Worm (Caenorhabditis elegans) whole organism, L1 larva: ENCODE data around the gene paf-2.

Experiments
- aly-2 ChIP-seq: fragments of 150-350 bp; optimal IDR thresholded peaks from 2 replicates; lab custom pipeline; 2014; ENCODE audit warnings: missing biosample characterization, missing genetic modification characterization
- ceh-63 ChIP-seq: fragments of 200-800 bp; sonication (Bioruptor generic); optimal IDR thresholded peaks from 2 replicates; lab custom pipeline; 2018; ENCODE audit warnings: mild to moderate bottlenecking, missing genetic modification characterization, missing compliant biosample characterization
- irx-1 ChIP-seq: sonication (generic microtip); optimal IDR thresholded peaks from 2 replicates; lab custom pipeline; 2016; ENCODE audit warnings: missing genetic modification characterization, missing compliant biosample characterization
- lin-35 ChIP-seq, 2 experiments: fragments of 150-350 bp; optimal IDR thresholded peaks; 2 replicates each; lab custom pipeline; 2014; ENCODE audit warnings: missing biosample characterization in 2 of 2, missing genetic modification characterization in 2 of 2, missing genetic modification reagents in 2 of 2
- lin-39 ChIP-seq: fragments of 150-350 bp; optimal IDR thresholded peaks from 2 replicates; lab custom pipeline; 2014; ENCODE audit warnings: missing biosample characterization, missing genetic modification reagents, missing genetic modification characterization
- lsy-2 ChIP-seq, 2 experiments: fragments of 150-350 bp; optimal IDR thresholded peaks; 2 replicates each; lab custom pipeline; 2014; ENCODE audit warnings: missing biosample characterization in 2 of 2, missing genetic modification characterization in 2 of 2
- mdl-1 ChIP-seq, 2 experiments: fragments of 150-350 bp; optimal IDR thresholded peaks; 2 replicates each; lab custom pipeline; 2014 to 2017; ENCODE audit warnings: missing biosample characterization in 2 of 2, missing genetic modification characterization in 2 of 2, inconsistent platforms in 1 of 2
- nhr-11 ChIP-seq: fragments of 150-350 bp; optimal IDR thresholded peaks from 2 replicates; lab custom pipeline; 2014; ENCODE audit warnings: missing biosample characterization, missing genetic modification characterization
- nhr-237 ChIP-seq: fragments of 150-350 bp; optimal IDR thresholded peaks from 2 replicates; lab custom pipeline; 2014; ENCODE audit warnings: missing biosample characterization, missing genetic modification characterization
- nhr-90 ChIP-seq: sonication (generic microtip); optimal IDR thresholded peaks from 2 replicates; lab custom pipeline; 2016; ENCODE audit warnings: mild to moderate bottlenecking, missing genetic modification characterization, missing compliant biosample characterization; ENCODE audit not compliant: poor library complexity
- pqm-1 ChIP-seq: sonication (generic microtip); optimal IDR thresholded peaks from 3 replicates; lab custom pipeline; 2017; ENCODE audit warnings: missing biosample characterization, missing genetic modification characterization
- rnt-1 ChIP-seq: sonication (generic microtip); optimal IDR thresholded peaks from 2 replicates; lab custom pipeline; 2016; ENCODE audit warnings: mild to moderate bottlenecking, missing genetic modification characterization, moderate library complexity, missing compliant biosample characterization
- unc-86 ChIP-seq: sonication (generic microtip); optimal IDR thresholded peaks from 2 replicates; lab custom pipeline; 2016; ENCODE audit warnings: missing genetic modification characterization, missing compliant biosample characterization

DNA sequence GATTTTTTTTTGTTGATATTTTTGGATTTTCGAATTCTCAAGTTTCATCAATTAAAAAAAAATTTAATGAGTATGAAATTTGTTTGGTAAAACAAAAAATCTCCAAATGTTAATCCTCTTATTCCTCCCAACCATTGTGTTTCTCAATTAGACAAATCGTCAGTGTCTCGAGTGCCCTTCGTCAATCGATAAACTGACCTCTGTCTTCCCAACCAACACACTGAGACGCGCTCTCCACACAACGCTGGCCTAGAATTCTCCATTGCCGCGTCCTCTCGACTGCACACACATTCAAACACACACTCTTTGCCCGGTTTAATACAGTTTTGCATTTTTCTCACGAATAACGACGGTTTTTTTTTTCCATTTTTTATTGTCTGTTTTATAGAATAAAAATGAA is 42.8 kb downstream of the paf-2 start, which contains the start of gene taf-11.1:
- TF ChIP-seq nhr-11 (no peak), lin-35 (GFP tag; optimal IDR thresholded peaks at IDR 0.05; lab: Kevin White, UChicago) (peak in 1 of 2 experiments; percentile 53), lin-39 (tag; lab: Kevin White, UChicago) (no peak), lsy-2 (tag; optimal IDR thresholded peaks at IDR 0.05; lab: Kevin White, UChicago) (peak in 1 of 2 experiments; percentile 24), aly-2 (tag; lab: Kevin White, UChicago) (no peak), ceh-63 (GFP tag; lab: Kevin White, UChicago) (no peak), irx-1 (tag; lab: Kevin White, UChicago) (no peak), pqm-1 (tag; lab: Kevin White, UChicago) (no peak), mdl-1 (tag; optimal IDR thresholded peaks at IDR 0.05; lab: Kevin White, UChicago) (no peak), rnt-1 (tag; lab: Kevin White, UChicago) (peak; percentile 29), nhr-237 (tag; lab: Kevin White, UChicago) (no peak), nhr-90 (tag; lab: Kevin White, UChicago) (no peak), unc-86 (tag; lab: Kevin White, UChicago) (no peak)
